Worm (Caenorhabditis elegans): ENCODE results near the gene repo-1.

The repo-1 gene

ce11 chrIV:12080807-12081206, 3.5 kb upstream of the repo-1 start:
- TF ChIP-seq fos-1 (tag; optimal IDR thresholded peaks at IDR 0.05) (no peak), zag-1 (tag; optimal IDR thresholded peaks at IDR 0.05) (no peak), ztf-1 (GFP tag; conservative IDR thresholded peaks at IDR 0.05) (no peak), ztf-11 (tag; optimal IDR thresholded peaks at IDR 0.05) (no peak), nhr-237 (tag; optimal IDR thresholded peaks at IDR 0.05) (no peak), egl-27 (tag; optimal IDR thresholded peaks at IDR 0.05) (no peak), lin-39 (tag; optimal IDR thresholded peaks at IDR 0.05) (no peak), ztf-4 (tag; optimal IDR thresholded peaks at IDR 0.05) (no peak), elt-3 (tag; optimal IDR thresholded peaks at IDR 0.05) (no peak), sma-9 (GFP tag; optimal IDR thresholded peaks at IDR 0.05) (no peak), sma-9 (tag; optimal IDR thresholded peaks at IDR 0.05) (no peak), unc-62 (GFP tag; optimal IDR thresholded peaks at IDR 0.05) (no peak), aly-2 (tag; optimal IDR thresholded peaks at IDR 0.05) (no peak)

ce11 chrIV:12084587-12084986, 309 bp downstream of the repo-1 start:
- TF ChIP-seq nhr-129 (tag; optimal IDR thresholded peaks at IDR 0.05): peak; percentile 3
- TF ChIP-seq unc-55 (GFP tag; optimal IDR thresholded peaks at IDR 0.05): no peak
- no peak for TF ChIP-seq C34F6.9 (tag; optimal IDR thresholded peaks at IDR 0.05)
- TF ChIP-seq nhr-77 (tag; optimal IDR thresholded peaks at IDR 0.05): no peak
- no peak for TF ChIP-seq nhr-10 (tag; optimal IDR thresholded peaks at IDR 0.05)
- no peak for TF ChIP-seq snpc-4 (tag; optimal IDR thresholded peaks at IDR 0.05)

ce11 chrIV:12085120-12085519, 842 bp downstream of the repo-1 start, which contains the start of gene rbm-34:
Gene rbm-34 (plus strand): TSS chrIV:12085420.
- no peak for TF ChIP-seq zag-1 (tag; optimal IDR thresholded peaks at IDR 0.05)
- TF ChIP-seq mbf-1 (tag; optimal IDR thresholded peaks at IDR 0.05): no peak
- TF ChIP-seq ama-1 (optimal IDR thresholded peaks at IDR 0.05): no peak
- TF ChIP-seq unc-62 (GFP tag; optimal IDR thresholded peaks at IDR 0.05): no peak
- no peak for TF ChIP-seq mdl-1 (tag; optimal IDR thresholded peaks at IDR 0.05)
- no peak for TF ChIP-seq ceh-16 (tag; optimal IDR thresholded peaks at IDR 0.05)

ce11 chrIV:12086498-12086897, 2.2 kb downstream of the repo-1 start:
- TF ChIP-seq snpc-4 (tag; optimal IDR thresholded peaks at IDR 0.05) (no peak), nhr-6 (tag; optimal IDR thresholded peaks at IDR 0.05) (no peak), nhr-21 (tag; optimal IDR thresholded peaks at IDR 0.05) (peak; percentile 52), egl-27 (tag; optimal IDR thresholded peaks at IDR 0.05) (peak; percentile 49), lin-13 (GFP tag; optimal IDR thresholded peaks at IDR 0.05) (peak; percentile 62), skn-1 (tag; optimal IDR thresholded peaks at IDR 0.05) (no peak), ztf-4 (tag; optimal IDR thresholded peaks at IDR 0.05) (no peak), mdl-1 (tag; optimal IDR thresholded peaks at IDR 0.05) (peak in 1 of 2 experiments; percentile 57), ZK546.5 (tag; optimal IDR thresholded peaks at IDR 0.05) (no peak), blmp-1 (tag; optimal IDR thresholded peaks at IDR 0.05; ENCODE audit: insufficient read depth) (peak; percentile 55), elt-1 (tag; optimal IDR thresholded peaks at IDR 0.05) (no peak), nhr-25 (tag; optimal IDR thresholded peaks at IDR 0.05) (peak; percentile 50), ceh-16 (tag; optimal IDR thresholded peaks at IDR 0.05) (peak; percentile 79), aly-2 (tag; optimal IDR thresholded peaks at IDR 0.05) (no peak), sma-9 (GFP tag; optimal IDR thresholded peaks at IDR 0.05) (peak; percentile 67), sma-9 (tag; optimal IDR thresholded peaks at IDR 0.05) (no peak), ama-1 (optimal IDR thresholded peaks at IDR 0.05) (no peak), nhr-77 (tag; optimal IDR thresholded peaks at IDR 0.05) (peak; percentile 30), sem-4 (tag; optimal IDR thresholded peaks at IDR 0.05) (peak; percentile 53), crh-2 (tag; optimal IDR thresholded peaks at IDR 0.05) (peak; percentile 77), gmeb-1 (tag; optimal IDR thresholded peaks at IDR 0.05) (peak; percentile 70), peb-1 (tag; optimal IDR thresholded peaks at IDR 0.05) (no peak), R02D3.7 (tag; optimal IDR thresholded peaks at IDR 0.05) (no peak), fos-1 (tag; optimal IDR thresholded peaks at IDR 0.05) (peak; percentile 51), nhr-11 (tag; optimal IDR thresholded peaks at IDR 0.05) (no peak), lsy-2 (tag; optimal IDR thresholded peaks at IDR 0.05) (peak; percentile 26 to 59), mab-5 (tag; optimal IDR thresholded peaks at IDR 0.05) (no peak), sma-3 (GFP tag; optimal IDR thresholded peaks at IDR 0.05) (peak; percentile 76), C34F6.9 (tag; optimal IDR thresholded peaks at IDR 0.05) (peak; percentile 64), Y55F3AM.14 (GFP tag; optimal IDR thresholded peaks at IDR 0.05) (peak; percentile 75), lin-39 (tag; optimal IDR thresholded peaks at IDR 0.05) (no peak), mbf-1 (tag; optimal IDR thresholded peaks at IDR 0.05) (no peak), dmd-4 (tag; optimal IDR thresholded peaks at IDR 0.05) (no peak), unc-62 (GFP tag; optimal IDR thresholded peaks at IDR 0.05) (no peak), F13H6.1 (tag; optimal IDR thresholded peaks at IDR 0.05) (peak; percentile 76), unc-55 (GFP tag; optimal IDR thresholded peaks at IDR 0.05) (no peak), ceh-82 (tag; optimal IDR thresholded peaks at IDR 0.05) (peak; percentile 37), unc-39 (tag; optimal IDR thresholded peaks at IDR 0.05) (no peak), nhr-12 (tag; optimal IDR thresholded peaks at IDR 0.05) (no peak), alr-1 (tag; optimal IDR thresholded peaks at IDR 0.05) (no peak), ztf-1 (GFP tag; conservative IDR thresholded peaks at IDR 0.05) (no peak), nhr-10 (tag; optimal IDR thresholded peaks at IDR 0.05) (no peak), elt-3 (tag; optimal IDR thresholded peaks at IDR 0.05) (no peak), zag-1 (tag; optimal IDR thresholded peaks at IDR 0.05) (peak; percentile 36)
